Fruit fly (Drosophila melanogaster): ENCODE measurements around the gene Reps.

Reps gene

DNA sequence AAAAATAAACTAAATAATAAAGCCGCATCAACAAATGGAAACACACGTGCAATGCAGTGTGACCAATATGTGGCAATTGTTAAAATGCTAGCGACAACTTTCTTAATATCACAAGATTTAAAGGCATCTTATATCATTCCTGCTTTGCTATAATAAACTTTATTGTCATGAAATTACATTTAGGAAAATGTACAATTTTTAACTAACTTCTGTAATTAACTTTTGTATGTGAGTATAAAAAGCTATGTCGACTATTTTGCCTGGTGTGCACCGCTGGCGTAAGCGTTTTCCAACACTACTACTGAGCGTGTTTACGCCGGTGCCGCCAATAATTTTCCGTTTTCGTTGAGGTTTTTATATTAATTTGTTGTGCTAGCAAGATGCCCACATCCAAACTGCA, 17.1 kb upstream of the Reps start, which contains the start of the genes Csl4 and Nup160 (continued):
- TF ChIP-seq Atf3 (GFP tag; optimal IDR thresholded peaks at IDR 0.05) (peak; percentile 56), HLH54F (GFP tag; optimal IDR thresholded peaks at IDR 0.05) (peak; percentile 90), crol (GFP tag; IDR thresholded peaks at IDR 0.05) (no peak), ssp (GFP tag; IDR thresholded peaks at IDR 0.05) (peak; percentile 51), dmrt99B (tag; optimal IDR thresholded peaks at IDR 0.05) (no peak), CG2875 (GFP tag; optimal IDR thresholded peaks at IDR 0.05) (no peak), CG1832 (GFP tag; optimal IDR thresholded peaks at IDR 0.05) (no peak), esg (GFP tag; conservative IDR thresholded peaks at IDR 0.05) (peak; percentile 62), scrt (GFP tag; optimal IDR thresholded peaks at IDR 0.05) (no peak), h (optimal IDR thresholded peaks at IDR 0.05) (no peak), salm (tag; optimal IDR thresholded peaks at IDR 0.05) (no peak), Abd-B (GFP tag; optimal IDR thresholded peaks at IDR 0.05) (peak; percentile 65), lov (optimal IDR thresholded peaks at IDR 0.05) (no peak), lov (GFP tag; IDR thresholded peaks at IDR 0.05) (no peak), en (GFP tag; optimal IDR thresholded peaks at IDR 0.05) (peak; percentile 46), CG17186 (GFP tag; optimal IDR thresholded peaks at IDR 0.05) (peak; percentile 69), CG12104 (GFP tag; optimal IDR thresholded peaks at IDR 0.05) (peak; percentile 26), nom (GFP tag; optimal IDR thresholded peaks at IDR 0.05) (no peak), lilli (GFP tag; optimal IDR thresholded peaks at IDR 0.05) (peak; percentile 92), hb (GFP tag; IDR thresholded peaks at IDR 0.05; ENCODE audit: partially characterized antibody) (no peak), CG2199 (GFP tag; IDR thresholded peaks at IDR 0.05) (no peak), tgo (GFP tag; IDR thresholded peaks at IDR 0.05) (peak; percentile 74), CG2116 (GFP tag; optimal IDR thresholded peaks at IDR 0.05) (peak; percentile 74), cato (GFP tag; optimal IDR thresholded peaks at IDR 0.05; ENCODE audit: borderline replicate concordance) (peak; percentile 67), Nf-YC (tag; optimal IDR thresholded peaks at IDR 0.05) (no peak), H2.0 (GFP tag; IDR thresholded peaks at IDR 0.05) (peak; percentile 53; the same call in 1 of the 2 replicates), sima (GFP tag; optimal IDR thresholded peaks at IDR 0.05) (no peak), CG7745 (tag; optimal IDR thresholded peaks at IDR 0.05) (no peak), ttk (GFP tag; IDR thresholded peaks at IDR 0.05) (peak; percentile 74), zfh1 (GFP tag; IDR thresholded peaks at IDR 0.05) (peak; percentile 79), CG10462 (GFP tag; optimal IDR thresholded peaks at IDR 0.05) (peak; percentile 58), CG8388 (GFP tag; optimal IDR thresholded peaks at IDR 0.05) (no peak), Hmr (GFP tag; optimal IDR thresholded peaks at IDR 0.05) (no peak), grau (tag; optimal IDR thresholded peaks at IDR 0.05) (peak; percentile 74), CG7357 (GFP tag; IDR thresholded peaks at IDR 0.05) (peak; percentile 34; the same call in 1 of the 3 replicates), CG1792 (GFP tag; optimal IDR thresholded peaks at IDR 0.05) (peak; percentile 77), sisA (GFP tag; IDR thresholded peaks at IDR 0.05) (peak; percentile 61), Awh (GFP tag; IDR thresholded peaks at IDR 0.05) (peak; percentile 55; the same call in 1 of the 2 replicates), CG10979 (tag; optimal IDR thresholded peaks at IDR 0.05) (peak; percentile 61), Sry-δ (GFP tag; optimal IDR thresholded peaks at IDR 0.05) (peak; percentile 63), CG12219 (GFP tag; optimal IDR thresholded peaks at IDR 0.05) (no peak), BtbVII (GFP tag; optimal IDR thresholded peaks at IDR 0.05) (no peak), ATbp (GFP tag; optimal IDR thresholded peaks at IDR 0.05) (no peak), Nf-YB (GFP tag; optimal IDR thresholded peaks at IDR 0.05) (no peak), CG12299 (tag; optimal IDR thresholded peaks at IDR 0.05) (peak; percentile 52), E2f1 (GFP tag; IDR thresholded peaks at IDR 0.05) (peak; percentile 68), CG12391 (tag; optimal IDR thresholded peaks at IDR 0.05) (peak; percentile 83), CG4707 (GFP tag; optimal IDR thresholded peaks at IDR 0.05) (no peak), CG7928 (GFP tag; optimal IDR thresholded peaks at IDR 0.05) (peak; percentile 50), CG30403 (GFP tag; optimal IDR thresholded peaks at IDR 0.05) (peak; percentile 89), cas (GFP tag; IDR thresholded peaks at IDR 0.05) (peak; percentile 33; the same call in 1 of the 2 replicates), CG14965 (GFP tag; optimal IDR thresholded peaks at IDR 0.05; ENCODE audit: borderline replicate concordance) (no peak)

All from whole organism, embryonic.